Worm (Caenorhabditis elegans): ENCODE results near the gene F13E9.11.

The F13E9.11 gene

ce11 chrIV:10852403-10852802 lies 16.5 kb downstream of the F13E9.11 start:
- no peak for TF ChIP-seq fax-1 (tag; optimal IDR thresholded peaks at IDR 0.05)
- TF ChIP-seq Y22D7AL.16 (tag; optimal IDR thresholded peaks at IDR 0.05) = no peak
- TF ChIP-seq elt-2 (tag; optimal IDR thresholded peaks at IDR 0.05) = no peak
- no peak for TF ChIP-seq odd-2 (tag; optimal IDR thresholded peaks at IDR 0.05)
- no peak for TF ChIP-seq hlh-13 (GFP tag; optimal IDR thresholded peaks at IDR 0.05)
- no peak for TF ChIP-seq tbx-2 (tag; optimal IDR thresholded peaks at IDR 0.05)
- TF ChIP-seq T23F11.4 (GFP tag; optimal IDR thresholded peaks at IDR 0.05) = no peak
- TF ChIP-seq ceh-19 (GFP tag; optimal IDR thresholded peaks at IDR 0.05) = no peak
- TF ChIP-seq pqm-1 (tag; optimal IDR thresholded peaks at IDR 0.05) = no peak
- TF ChIP-seq npax-4 (tag; optimal IDR thresholded peaks at IDR 0.05) = no peak
- no peak for TF ChIP-seq dmd-4 (tag; optimal IDR thresholded peaks at IDR 0.05; ENCODE audit: borderline replicate concordance)
- no peak for TF ChIP-seq lin-11 (tag; optimal IDR thresholded peaks at IDR 0.05)
- TF ChIP-seq K09A11.1 (tag; optimal IDR thresholded peaks at IDR 0.05; ENCODE audit: insufficient read depth) = no peak
- no peak for TF ChIP-seq zip-5 (tag; optimal IDR thresholded peaks at IDR 0.05)
- TF ChIP-seq pax-1 (tag; optimal IDR thresholded peaks at IDR 0.05) = no peak

ce11 chrIV:10851833-10852232 lies 17.1 kb downstream of the F13E9.11 start, which contains the start of gene T11G6.4:
TSS of gene T11G6.4 (minus strand) at chrIV:10851933.
- TF ChIP-seq pag-3 (tag; optimal IDR thresholded peaks at IDR 0.05; ENCODE audit: borderline replicate concordance) (no peak), hlh-13 (GFP tag; optimal IDR thresholded peaks at IDR 0.05) (no peak), zip-5 (tag; optimal IDR thresholded peaks at IDR 0.05) (no peak), pha-4 (tag; optimal IDR thresholded peaks at IDR 0.05) (no peak), dve-1 (tag; optimal IDR thresholded peaks at IDR 0.05) (no peak), dmd-4 (tag; optimal IDR thresholded peaks at IDR 0.05; ENCODE audit: borderline replicate concordance) (no peak), fax-1 (tag; optimal IDR thresholded peaks at IDR 0.05) (no peak), unc-3 (GFP tag; conservative IDR thresholded peaks at IDR 0.05) (no peak), unc-3 (tag; optimal IDR thresholded peaks at IDR 0.05) (no peak), nhr-11 (tag; optimal IDR thresholded peaks at IDR 0.05) (no peak)

- TF ChIP-seq hlh-6 (tag; optimal IDR thresholded peaks at IDR 0.05) (no peak), sdc-2 (tag; optimal IDR thresholded peaks at IDR 0.05) (no peak), ahr-1 (tag; optimal IDR thresholded peaks at IDR 0.05) (no peak)
These were observed 17.8 kb downstream of the F13E9.11 start for ce11 chrIV:10851136-10851535.

- TF ChIP-seq lim-6 (tag; optimal IDR thresholded peaks at IDR 0.05) (no peak), nfya-1 (tag; optimal IDR thresholded peaks at IDR 0.05) (peak; percentile 16)
These were observed 26.1 kb downstream of the F13E9.11 start, which contains the start of gene T11G6.5 for ce11 chrIV:10842705-10843364. TSS of gene T11G6.5 (minus strand) at chrIV:10842755.

DNA sequence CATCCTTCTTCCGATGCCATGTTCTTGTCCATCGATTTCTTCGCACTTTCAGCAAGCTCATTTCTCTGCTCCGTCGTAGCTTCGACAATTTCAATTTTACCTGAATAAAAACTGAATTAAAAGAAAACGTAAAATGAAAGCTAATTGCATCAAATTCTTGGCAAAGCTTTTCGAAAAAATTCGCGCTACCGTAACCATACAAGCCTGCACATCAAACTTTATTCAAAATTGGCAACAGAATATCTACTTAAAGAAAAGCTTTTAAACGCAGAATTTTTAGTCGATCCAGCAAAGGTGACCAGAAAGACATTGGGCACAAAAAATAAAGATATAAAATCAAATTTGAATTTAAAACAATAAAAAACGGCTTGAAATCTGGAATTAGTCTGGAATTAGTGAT lies 26.7 kb downstream of the F13E9.11 start:
- TF ChIP-seq ceh-30 (tag; optimal IDR thresholded peaks at IDR 0.05) = no peak
- no peak for TF ChIP-seq pros-1 (tag; optimal IDR thresholded peaks at IDR 0.05)
- no peak for TF ChIP-seq hlh-6 (tag; optimal IDR thresholded peaks at IDR 0.05)
- TF ChIP-seq ceh-34 (tag; optimal IDR thresholded peaks at IDR 0.05) = no peak
- TF ChIP-seq K09A11.1 (tag; optimal IDR thresholded peaks at IDR 0.05; ENCODE audit: insufficient read depth) = no peak
- no peak for TF ChIP-seq unc-42 (tag; optimal IDR thresholded peaks at IDR 0.05)
- no peak for TF ChIP-seq Y22D7AL.16 (tag; optimal IDR thresholded peaks at IDR 0.05)

DNA sequence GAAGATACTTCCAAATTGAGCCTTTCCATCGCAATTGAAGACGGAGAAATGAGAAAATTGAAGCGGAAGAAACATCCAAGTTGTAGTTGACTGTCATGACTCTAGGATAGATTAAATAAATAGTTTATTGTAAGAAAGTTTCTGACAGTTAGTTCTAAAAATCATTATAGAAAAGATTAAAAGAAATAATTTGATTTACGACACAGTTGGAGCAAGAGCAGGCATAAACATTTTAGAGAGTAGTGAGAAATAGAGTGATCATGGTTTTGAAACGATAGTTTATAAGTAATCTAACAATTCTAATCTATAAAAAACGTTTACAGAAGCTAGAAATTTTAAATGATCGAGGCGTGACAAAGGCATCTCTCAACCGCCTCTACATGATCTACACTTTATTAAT lies 36.8 kb downstream of the F13E9.11 start, which contains the start of gene best-15:
Gene best-15 (minus strand): TSS at position 101 of the 400 bp plus-strand sequence.
- no peak for TF ChIP-seq dve-1 (tag; optimal IDR thresholded peaks at IDR 0.05)
- TF ChIP-seq sox-4 (tag; optimal IDR thresholded peaks at IDR 0.05) = no peak
- no peak for TF ChIP-seq ceh-6 (GFP tag; optimal IDR thresholded peaks at IDR 0.05)
- TF ChIP-seq unc-86 (tag; optimal IDR thresholded peaks at IDR 0.05) = no peak
- TF ChIP-seq ceh-30 (tag; optimal IDR thresholded peaks at IDR 0.05) = no peak
- no peak for TF ChIP-seq ceh-45 (GFP tag; IDR thresholded peaks at IDR 0.05)
- TF ChIP-seq dmd-4 (tag; optimal IDR thresholded peaks at IDR 0.05; ENCODE audit: borderline replicate concordance) = no peak
- no peak for TF ChIP-seq ceh-18 (tag; optimal IDR thresholded peaks at IDR 0.05)
- TF ChIP-seq pqm-1 (tag; optimal IDR thresholded peaks at IDR 0.05) = no peak
- TF ChIP-seq ceh-2 (tag; optimal IDR thresholded peaks at IDR 0.05) = no peak
- no peak for TF ChIP-seq ttx-3 (tag; optimal IDR thresholded peaks at IDR 0.05)
- TF ChIP-seq tbx-7 (tag; optimal IDR thresholded peaks at IDR 0.05) = no peak
- no peak for TF ChIP-seq gmeb-2 (tag; optimal IDR thresholded peaks at IDR 0.05)
- no peak for TF ChIP-seq K02D7.2 (tag; optimal IDR thresholded peaks at IDR 0.05)
- no peak for TF ChIP-seq nhr-232 (tag; optimal IDR thresholded peaks at IDR 0.05)

All from whole organism, late embryonic.